Fruit fly (Drosophila melanogaster) whole organism, adult: ENCODE results near the gene Arpc3A.

Experiments
- CG7045 ChIP-seq: fragments of 200-800 bp; sonication (Bioruptor generic); optimal IDR thresholded peaks from 2 replicates; lab custom pipeline; 2017; ENCODE audit warnings: missing biosample characterization, mild to moderate bottlenecking, missing genetic modification characterization
- Mnt ChIP-seq: fragments of 200-800 bp; sonication (Bioruptor generic); optimal IDR thresholded peaks from 2 replicates; lab custom pipeline; 2016; ENCODE audit warnings: missing biosample characterization, mild to moderate bottlenecking, missing genetic modification characterization

- TF ChIP-seq Mnt (GFP tag; lab: Kevin White, UChicago) (no peak), CG7045 (GFP tag; lab: Kevin White, UChicago) (no peak)
Measured at dm6 chr3R:15846234-15846633, 11.8 kb downstream of the Arpc3A start, which contains the start of gene CG4546.
